Worm (Caenorhabditis elegans) whole organism, young adult: ENCODE results near the gene W08G11.1.
A peak's percentile ranks its signal among the peaks of the same experiment; 100 is the strongest.

ENCODE experiments used
- ama-1 ChIP-seq, 3 experiments: fragments of 150-350 bp in 1 of 3; sonication (generic microtip) in 2 of 3; optimal IDR thresholded peaks; 2 replicates each; lab custom pipeline; 2014 to 2018; ENCODE audit warnings: missing biosample characterization in 2 of 3, missing genetic modification characterization in 2 of 3, missing genetic modification reagents in 2 of 3
- egrh-3 ChIP-seq: fragments of 200-800 bp; sonication (Bioruptor generic); IDR thresholded peaks from 2 replicates; pipeline ENCODE4 v1.3.6; 2022; ENCODE audit warnings: missing genetic modification reagents, missing genetic modification characterization, missing compliant biosample characterization
- let-526 ChIP-seq: fragments of 200-800 bp; sonication (Bioruptor generic); IDR thresholded peaks from 2 replicates; pipeline ENCODE4 v1.3.6; 2022; ENCODE audit warnings: missing genetic modification reagents, missing genetic modification characterization, missing compliant biosample characterization
- lin-40 ChIP-seq: sonication (generic microtip); optimal IDR thresholded peaks from 2 replicates; lab custom pipeline; 2016; ENCODE audit warnings: missing genetic modification characterization, mild to moderate bottlenecking, missing compliant biosample characterization, missing genotype, missing genetic modification reagents
- lsl-1 ChIP-seq: fragments of 200-800 bp; sonication (Bioruptor generic); optimal IDR thresholded peaks from 2 replicates; lab custom pipeline; 2018; ENCODE audit warnings: mild to moderate bottlenecking, missing genetic modification characterization, moderate library complexity, missing compliant biosample characterization
- snpc-1.1 ChIP-seq: sonication (generic microtip); optimal IDR thresholded peaks from 2 replicates; lab custom pipeline; 2017; ENCODE audit warnings: missing genetic modification characterization, mild to moderate bottlenecking, missing compliant biosample characterization, antibody characterized with exemption, moderate library complexity, missing genotype, missing genetic modification reagents; ENCODE audit not compliant: insufficient read depth
- tbx-9 ChIP-seq: sonication (generic microtip); optimal IDR thresholded peaks from 2 replicates; lab custom pipeline; 2016; ENCODE audit warnings: borderline replicate concordance, missing genetic modification characterization, inconsistent platforms, missing compliant biosample characterization
- ztf-26 ChIP-seq: sonication (generic microtip); optimal IDR thresholded peaks from 2 replicates; lab custom pipeline; 2017; ENCODE audit warnings: missing genetic modification characterization, missing compliant biosample characterization

DNA sequence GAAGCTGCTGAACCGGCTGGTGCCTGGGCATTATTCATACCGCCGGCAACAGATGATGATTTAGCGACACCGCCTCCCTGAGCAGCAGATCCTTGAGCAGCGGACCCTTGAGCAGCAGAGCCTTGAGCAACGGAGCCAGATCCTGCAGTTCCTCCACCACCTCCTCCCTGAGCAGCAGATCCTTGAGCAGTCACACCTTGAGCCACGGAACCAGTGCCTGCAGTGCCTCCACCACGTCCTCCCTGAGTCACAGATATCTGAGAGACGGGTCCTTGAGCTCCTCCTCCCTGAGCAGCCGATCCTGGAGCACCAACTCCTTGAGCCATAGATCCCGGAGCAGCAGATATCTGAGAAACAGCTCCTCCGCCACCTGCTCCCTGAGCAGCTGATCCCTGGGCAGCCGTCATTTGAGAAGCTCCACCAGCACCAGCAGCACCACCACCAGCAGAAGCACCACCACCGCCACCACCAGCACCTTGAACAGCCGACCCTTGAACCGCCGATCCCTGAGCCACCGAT is 29.6 kb downstream of the W08G11.1 start:
- TF ChIP-seq ama-1 (optimal IDR thresholded peaks at IDR 0.05; lab: Kevin White, UChicago) (no peak), ama-1 (GFP tag; optimal IDR thresholded peaks at IDR 0.05; lab: Kevin White, UChicago) (no peak), lin-40 (tag; lab: Kevin White, UChicago) (no peak), ztf-26 (tag; lab: Kevin White, UChicago) (no peak), egrh-3 (peak; percentile 93), lsl-1 (no peak), snpc-1.1 (no peak), let-526 (no peak), tbx-9 (no peak)
